Fruit fly (Drosophila melanogaster) S2 (cell line): ENCODE results near the gene CG3625.

Experiments
- CG8478 ChIP-seq: fragments of >200 bp; optimal IDR thresholded peaks from 2 replicates; lab custom pipeline; 2018
- CTCF ChIP-seq, 2 experiments: fragments of >200 bp; optimal IDR thresholded peaks; 2 replicates each; lab custom pipeline; 2018

DNA sequence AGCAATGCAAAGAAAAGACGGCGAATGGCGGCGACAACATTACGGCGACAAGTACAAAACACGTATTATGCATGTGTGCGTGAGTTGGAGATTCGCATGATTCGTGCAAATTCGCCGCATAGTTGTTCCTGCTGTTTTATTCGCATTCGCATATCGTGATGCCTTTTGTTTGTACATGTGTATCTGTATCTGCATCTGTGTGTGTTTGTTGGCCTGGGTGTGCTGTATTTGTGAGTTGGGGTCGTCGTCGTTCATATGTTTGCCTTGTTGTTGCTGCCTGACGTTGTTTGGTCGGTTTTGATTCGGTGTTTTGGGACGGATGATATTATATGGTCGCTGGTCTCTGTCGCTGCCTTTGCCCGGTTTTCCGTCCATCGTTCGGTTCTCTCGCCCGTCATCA, 44.2 kb downstream of the CG3625 start:
- TF ChIP-seq CTCF (optimal IDR thresholded peaks at IDR 0.05; lab: Kevin White, UChicago) (no peak), CG8478 (lab: Kevin White, UChicago) (no peak)
